Fruit fly (Drosophila melanogaster): ENCODE measurements around the gene amd.

DNA sequence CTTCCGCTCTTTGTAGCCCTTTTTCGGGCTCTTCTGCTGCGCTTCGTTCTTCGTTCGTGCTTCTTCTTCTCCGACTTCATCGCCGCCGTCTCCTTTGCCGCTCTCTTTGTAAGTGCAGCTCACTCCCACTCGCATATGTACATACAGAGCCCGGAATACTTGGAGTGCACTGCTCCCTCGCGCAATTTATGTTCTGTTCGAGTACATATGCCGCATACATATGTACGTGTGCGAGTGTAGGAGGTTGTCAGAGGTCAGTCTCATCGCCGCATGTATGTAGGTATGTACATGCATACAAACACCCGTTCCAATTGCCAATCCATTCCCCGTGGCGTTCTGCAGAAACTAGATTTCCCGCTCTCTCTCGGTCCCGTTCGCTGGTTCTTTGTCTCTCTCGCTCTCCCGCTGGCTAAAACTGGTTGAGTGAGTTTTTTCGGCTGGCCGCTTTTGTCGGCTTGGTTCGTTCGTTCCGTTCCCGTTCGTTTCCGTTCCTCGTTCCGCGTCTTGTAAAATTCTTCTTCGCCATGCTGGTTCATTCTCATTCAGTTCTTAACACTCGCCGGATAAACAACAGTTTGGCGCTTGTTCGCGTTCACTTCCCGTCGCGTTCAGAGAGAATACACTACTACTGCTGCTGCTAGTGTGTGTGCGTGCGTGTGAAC lies 48.2 kb downstream of the amd start:
- TF ChIP-seq CG15601 (tag; optimal IDR thresholded peaks at IDR 0.05) (peak; percentile 5), dan (GFP tag; IDR thresholded peaks at IDR 0.05) (no peak), CG15696 (tag; optimal IDR thresholded peaks at IDR 0.05) (no peak), CG13123 (GFP tag; optimal IDR thresholded peaks at IDR 0.05) (no peak), CG16779 (GFP tag; IDR thresholded peaks at IDR 0.05) (no peak), usp (GFP tag; optimal IDR thresholded peaks at IDR 0.05) (no peak), NfI (GFP tag; optimal IDR thresholded peaks at IDR 0.05) (peak; percentile 49), Deaf1 (tag; optimal IDR thresholded peaks at IDR 0.05) (peak; percentile 86), fru (optimal IDR thresholded peaks at IDR 0.05) (no peak)
